Worm (Caenorhabditis elegans) whole organism, L1 larva: ENCODE data around the gene srbc-59.

ENCODE experiments used
- F16B12.6 ChIP-seq: fragments of 150-350 bp; optimal IDR thresholded peaks from 2 replicates; lab custom pipeline; 2014; ENCODE audit warnings: missing biosample characterization, missing genetic modification characterization
- Y116A8C.19 ChIP-seq: sonication (generic microtip); optimal IDR thresholded peaks from 2 replicates; lab custom pipeline; 2016; ENCODE audit warnings: missing compliant biosample characterization, missing genetic modification characterization, borderline replicate concordance
- alr-1 ChIP-seq: fragments of 200-800 bp; sonication (Bioruptor generic); optimal IDR thresholded peaks from 2 replicates; lab custom pipeline; 2018; ENCODE audit warnings: borderline replicate concordance, mild to moderate bottlenecking, missing genetic modification characterization, missing compliant biosample characterization
- aly-2 ChIP-seq: fragments of 150-350 bp; optimal IDR thresholded peaks from 2 replicates; lab custom pipeline; 2014; ENCODE audit warnings: missing biosample characterization, missing genetic modification characterization
- blmp-1 ChIP-seq: fragments of 150-350 bp; optimal IDR thresholded peaks from 2 replicates; lab custom pipeline; 2014; ENCODE audit warnings: missing biosample characterization, missing genetic modification characterization
- ceh-63 ChIP-seq: fragments of 200-800 bp; sonication (Bioruptor generic); optimal IDR thresholded peaks from 2 replicates; lab custom pipeline; 2018; ENCODE audit warnings: mild to moderate bottlenecking, missing genetic modification characterization, missing compliant biosample characterization
- ceh-8 ChIP-seq: fragments of 200-800 bp; sonication (Bioruptor generic); optimal IDR thresholded peaks from 2 replicates; lab custom pipeline; 2018; ENCODE audit warnings: mild to moderate bottlenecking, missing genetic modification characterization, moderate library complexity, missing compliant biosample characterization
- ceh-82 ChIP-seq, 3 experiments: fragments of 150-350 bp in 1 of 3; sonication (generic microtip) in 2 of 3; optimal IDR thresholded peaks; 2 replicates each; lab custom pipeline; 2014 to 2017; ENCODE audit warnings: missing biosample characterization in 3 of 3, missing genetic modification characterization in 3 of 3
- ceh-88 ChIP-seq: fragments of 200-800 bp; sonication (Bioruptor generic); IDR thresholded peaks from 2 replicates; pipeline ENCODE4 v1.3.6; 2022; ENCODE audit warnings: missing genetic modification characterization, missing compliant biosample characterization
- ceh-90 ChIP-seq: sonication (generic microtip); optimal IDR thresholded peaks from 2 replicates; lab custom pipeline; 2016; ENCODE audit warnings: missing genetic modification characterization, missing compliant biosample characterization
- dpl-1 ChIP-seq, 3 experiments: fragments of 150-350 bp in 2 of 3; sonication (generic microtip) in 1 of 3; optimal IDR thresholded peaks; 2 replicates each; lab custom pipeline; 2014 to 2017; ENCODE audit warnings: missing biosample characterization in 3 of 3, missing genetic modification characterization in 3 of 3, missing genetic modification reagents in 3 of 3
- dsc-1 ChIP-seq: sonication (generic microtip); optimal IDR thresholded peaks from 2 replicates; lab custom pipeline; 2016; ENCODE audit warnings: mild to moderate bottlenecking, missing genetic modification characterization, missing compliant biosample characterization
- efl-1 ChIP-seq, 4 experiments: fragments of 150-350 bp; optimal IDR thresholded peaks in 3 of 4; peaks in 1 of 4; 1 replicate in 1 of 4; 2 replicates in 3 of 4; lab custom pipeline; 2014; ENCODE audit warnings: missing biosample characterization in 2 of 4, missing genetic modification characterization in 2 of 4, missing genetic modification reagents in 2 of 4
- efl-3 ChIP-seq: fragments of 200-800 bp; sonication (Bioruptor generic); optimal IDR thresholded peaks from 2 replicates; lab custom pipeline; 2018; ENCODE audit warnings: mild to moderate bottlenecking, missing genetic modification characterization, missing compliant biosample characterization
- elt-3 ChIP-seq, 6 experiments: fragments of 150-350 bp in 1 of 6; sonication (generic microtip); optimal IDR thresholded peaks; 2 replicates each; lab custom pipeline; 2017 to 2018; ENCODE audit warnings: missing biosample characterization in 6 of 6, missing genetic modification characterization in 6 of 6, inconsistent platforms in 1 of 6
- ets-5 ChIP-seq: fragments of 200-800 bp; sonication (Bioruptor generic); IDR thresholded peaks from 2 replicates; pipeline ENCODE4 v1.3.6; 2022; ENCODE audit warnings: missing genetic modification characterization, missing compliant biosample characterization
- fkh-10 ChIP-seq: sonication (generic microtip); optimal IDR thresholded peaks from 2 replicates; lab custom pipeline; 2017; ENCODE audit warnings: missing biosample characterization, missing genetic modification reagents, missing genetic modification characterization
- fkh-4 ChIP-seq: sonication (generic microtip); optimal IDR thresholded peaks from 2 replicates; lab custom pipeline; 2016; ENCODE audit warnings: missing compliant biosample characterization, missing genetic modification characterization, borderline replicate concordance
- fos-1 ChIP-seq: fragments of 150-350 bp; optimal IDR thresholded peaks from 2 replicates; lab custom pipeline; 2014; ENCODE audit warnings: missing biosample characterization, missing genetic modification characterization
- grh-1 ChIP-seq: fragments of 200-800 bp; sonication (Bioruptor generic); IDR thresholded peaks from 2 replicates; pipeline ENCODE4 v1.3.6; 2022; ENCODE audit warnings: missing genetic modification reagents, missing genetic modification characterization, missing compliant biosample characterization
- hlh-4 ChIP-seq: sonication (generic microtip); optimal IDR thresholded peaks from 2 replicates; lab custom pipeline; 2016; ENCODE audit warnings: mild to moderate bottlenecking, missing genetic modification characterization, missing compliant biosample characterization
- irx-1 ChIP-seq: sonication (generic microtip); optimal IDR thresholded peaks from 2 replicates; lab custom pipeline; 2016; ENCODE audit warnings: missing genetic modification characterization, missing compliant biosample characterization
- isw-1 ChIP-seq: fragments of 200-800 bp; sonication (Bioruptor generic); IDR thresholded peaks from 2 replicates; pipeline ENCODE4 v1.3.6; 2022; ENCODE audit warnings: missing genetic modification characterization, missing compliant biosample characterization
- lin-14 ChIP-seq: fragments of 200-800 bp; sonication (Bioruptor generic); optimal IDR thresholded peaks from 2 replicates; lab custom pipeline; 2018; ENCODE audit warnings: mild to moderate bottlenecking, missing genetic modification characterization, moderate library complexity, missing compliant biosample characterization
- lir-3 ChIP-seq: sonication (generic microtip); optimal IDR thresholded peaks from 2 replicates; lab custom pipeline; 2016; ENCODE audit warnings: mild to moderate bottlenecking, missing genetic modification characterization, moderate library complexity, missing compliant biosample characterization; ENCODE audit not compliant: poor library complexity
- mab-9 ChIP-seq: fragments of 200-800 bp; sonication (Bioruptor generic); IDR thresholded peaks from 2 replicates; pipeline ENCODE4 v1.3.6; 2022; ENCODE audit warnings: missing genetic modification reagents, missing genetic modification characterization, missing compliant biosample characterization
- mdl-1 ChIP-seq, 2 experiments: fragments of 150-350 bp; optimal IDR thresholded peaks; 2 replicates each; lab custom pipeline; 2014 to 2017; ENCODE audit warnings: missing biosample characterization in 2 of 2, missing genetic modification characterization in 2 of 2, inconsistent platforms in 1 of 2
- mef-2 ChIP-seq: fragments of 150-350 bp; optimal IDR thresholded peaks from 2 replicates; lab custom pipeline; 2014; ENCODE audit warnings: missing biosample characterization, missing genetic modification characterization
- nhr-11 ChIP-seq: fragments of 150-350 bp; optimal IDR thresholded peaks from 2 replicates; lab custom pipeline; 2014; ENCODE audit warnings: missing biosample characterization, missing genetic modification characterization
- nhr-20 ChIP-seq: sonication (generic microtip); optimal IDR thresholded peaks from 2 replicates; lab custom pipeline; 2016; ENCODE audit warnings: mild to moderate bottlenecking, missing genetic modification characterization, missing compliant biosample characterization
- nhr-28 ChIP-seq: fragments of 150-350 bp; optimal IDR thresholded peaks from 2 replicates; lab custom pipeline; 2014; ENCODE audit warnings: missing biosample characterization, missing genetic modification characterization
- nhr-47 ChIP-seq: sonication (generic microtip); optimal IDR thresholded peaks from 2 replicates; lab custom pipeline; 2016; ENCODE audit warnings: mild to moderate bottlenecking, missing genetic modification characterization, moderate library complexity, missing compliant biosample characterization
- nhr-71 ChIP-seq: sonication (generic microtip); optimal IDR thresholded peaks from 2 replicates; lab custom pipeline; 2016; ENCODE audit warnings: mild to moderate bottlenecking, missing genetic modification characterization, moderate library complexity, missing compliant biosample characterization
- nhr-84 ChIP-seq: sonication (generic microtip); optimal IDR thresholded peaks from 2 replicates; lab custom pipeline; 2017; ENCODE audit warnings: missing biosample characterization, missing genetic modification characterization
- nhr-85 ChIP-seq: sonication (generic microtip); peaks from one replicate; lab custom pipeline; 2016; ENCODE audit warnings: missing genetic modification characterization, inconsistent platforms, missing compliant biosample characterization
- pax-3 ChIP-seq: fragments of 200-800 bp; sonication (Bioruptor generic); optimal IDR thresholded peaks from 2 replicates; lab custom pipeline; 2018; ENCODE audit warnings: mild to moderate bottlenecking, missing genetic modification characterization, moderate library complexity, missing compliant biosample characterization
- pqm-1 ChIP-seq: sonication (generic microtip); optimal IDR thresholded peaks from 3 replicates; lab custom pipeline; 2017; ENCODE audit warnings: missing biosample characterization, missing genetic modification characterization
- rnt-1 ChIP-seq: sonication (generic microtip); optimal IDR thresholded peaks from 2 replicates; lab custom pipeline; 2016; ENCODE audit warnings: mild to moderate bottlenecking, missing genetic modification characterization, moderate library complexity, missing compliant biosample characterization
- skn-1 ChIP-seq: fragments of 150-350 bp; optimal IDR thresholded peaks from 2 replicates; lab custom pipeline; 2014; ENCODE audit warnings: missing biosample characterization, missing genetic modification characterization
- snu-23 ChIP-seq: sonication (generic microtip); optimal IDR thresholded peaks from 2 replicates; lab custom pipeline; 2016; ENCODE audit warnings: missing genetic modification characterization, missing compliant biosample characterization
- sptf-1 ChIP-seq: fragments of 150-350 bp; optimal IDR thresholded peaks from 2 replicates; lab custom pipeline; 2014; ENCODE audit warnings: missing biosample characterization, missing genetic modification characterization
- unc-130 ChIP-seq: fragments of 150-350 bp; optimal IDR thresholded peaks from 2 replicates; lab custom pipeline; 2017; ENCODE audit warnings: missing biosample characterization, missing genetic modification characterization, inconsistent platforms
- unc-30 ChIP-seq: sonication (generic microtip); optimal IDR thresholded peaks from 2 replicates; lab custom pipeline; 2017; ENCODE audit warnings: missing biosample characterization, missing genetic modification characterization
- unc-62 ChIP-seq: fragments of 150-350 bp; optimal IDR thresholded peaks from 2 replicates; lab custom pipeline; 2014; ENCODE audit warnings: missing biosample characterization, missing genetic modification reagents, missing genetic modification characterization
- vab-15 ChIP-seq: sonication (generic microtip); optimal IDR thresholded peaks from 2 replicates; lab custom pipeline; 2017; ENCODE audit warnings: missing genotype, mild to moderate bottlenecking, missing genetic modification characterization, missing compliant biosample characterization
- ztf-4 ChIP-seq: fragments of 150-350 bp; optimal IDR thresholded peaks from 2 replicates; lab custom pipeline; 2014; ENCODE audit warnings: missing biosample characterization, missing genetic modification characterization

The srbc-59 gene

ce11 chrV:797241-797640, 18.8 kb downstream of the srbc-59 start:
- TF ChIP-seq nhr-28 (tag; lab: Kevin White, UChicago): no peak
- no peak for TF ChIP-seq sptf-1 (tag; lab: Kevin White, UChicago)
- TF ChIP-seq grh-1 (GFP tag; lab: Robert Waterston, UW): no peak
- TF ChIP-seq ets-5: no peak
- TF ChIP-seq alr-1 (tag; lab: Kevin White, UChicago): no peak
- TF ChIP-seq nhr-84: no peak
- TF ChIP-seq pax-3: no peak

DNA sequence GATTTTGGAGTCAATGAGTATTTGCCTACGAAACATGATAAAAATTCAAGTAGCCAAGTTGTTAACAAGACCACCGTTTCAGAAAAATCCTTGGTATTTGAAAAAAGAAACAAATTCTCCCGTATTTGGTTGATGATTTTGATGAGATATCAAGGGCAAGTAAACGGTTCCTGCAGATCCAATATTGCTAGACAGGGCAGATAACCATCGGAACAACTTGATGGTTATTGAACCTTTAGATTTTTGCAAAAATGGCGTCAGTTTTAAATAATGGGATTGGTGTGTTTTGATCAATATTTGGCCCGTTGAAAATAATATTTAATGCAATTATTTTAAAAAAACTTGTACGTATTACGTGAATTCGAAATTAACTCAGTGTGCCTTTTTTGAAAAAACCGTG, 21.8 kb downstream of the srbc-59 start:
- TF ChIP-seq rnt-1 (tag; lab: Kevin White, UChicago): no peak
- TF ChIP-seq fkh-4 (tag; lab: Kevin White, UChicago): no peak
- peak; percentile 53 for TF ChIP-seq lin-14 (GFP tag; lab: Kevin White, UChicago)
- no peak for TF ChIP-seq efl-3
- no peak for TF ChIP-seq fkh-10
- no peak for TF ChIP-seq dpl-1 (GFP tag; optimal IDR thresholded peaks at IDR 0.05; lab: Kevin White, UChicago)
- no peak for TF ChIP-seq vab-15 (tag; lab: Kevin White, UChicago)
- TF ChIP-seq mdl-1 (tag; optimal IDR thresholded peaks at IDR 0.05; lab: Kevin White, UChicago): no peak
- TF ChIP-seq aly-2: no peak
- no peak for TF ChIP-seq nhr-20 (tag; lab: Kevin White, UChicago)
- TF ChIP-seq pqm-1: no peak
- TF ChIP-seq mab-9 (GFP tag; lab: Robert Waterston, UW): no peak
- peak; percentile 51 for TF ChIP-seq nhr-85 (tag; lab: Kevin White, UChicago)
- no peak for TF ChIP-seq nhr-11 (tag; lab: Kevin White, UChicago)

- TF ChIP-seq ceh-88 (no peak), skn-1 (tag; lab: Kevin White, UChicago) (no peak), fkh-10 (no peak), nhr-71 (tag; lab: Kevin White, UChicago) (no peak), efl-1 (optimal IDR thresholded peaks at IDR 0.05; lab: Kevin White, UChicago) (no peak), efl-1 (GFP tag; optimal IDR thresholded peaks at IDR 0.05 in 1 of 2; lab: Kevin White, UChicago) (peak in 1 of 2 experiments; percentile 68), blmp-1 (tag; lab: Kevin White, UChicago) (no peak), unc-62 (GFP tag; lab: Kevin White, UChicago) (no peak), hlh-4 (tag; lab: Kevin White, UChicago) (no peak), ceh-82 (tag; optimal IDR thresholded peaks at IDR 0.05; lab: Kevin White, UChicago) (no peak), ztf-4 (no peak), elt-3 (tag; optimal IDR thresholded peaks at IDR 0.05; lab: Kevin White, UChicago) (no peak), F16B12.6 (no peak), lir-3 (tag; lab: Kevin White, UChicago) (no peak), fos-1 (no peak), ceh-8 (GFP tag; lab: Kevin White, UChicago) (no peak), ceh-63 (GFP tag; lab: Kevin White, UChicago) (no peak), unc-130 (tag; lab: Kevin White, UChicago) (no peak), Y116A8C.19 (no peak), lin-14 (GFP tag; lab: Kevin White, UChicago) (peak; percentile 74), unc-30 (no peak), rnt-1 (tag; lab: Kevin White, UChicago) (peak; percentile 36), mef-2 (tag; lab: Kevin White, UChicago) (no peak), nhr-28 (tag; lab: Kevin White, UChicago) (no peak), nhr-47 (tag; lab: Kevin White, UChicago) (no peak), mab-9 (GFP tag; lab: Robert Waterston, UW) (no peak), ceh-90 (tag; lab: Kevin White, UChicago) (no peak), isw-1 (no peak), irx-1 (tag; lab: Kevin White, UChicago) (no peak), nhr-85 (tag; lab: Kevin White, UChicago) (peak; percentile 89), dsc-1 (tag; lab: Kevin White, UChicago) (no peak), snu-23 (GFP tag; lab: Kevin White, UChicago) (no peak)
These were observed 23.2 kb downstream of the srbc-59 start for ce11 chrV:801555-802060.
